Worm (Caenorhabditis elegans): ENCODE measurements around the gene fbxa-215.

DNA sequence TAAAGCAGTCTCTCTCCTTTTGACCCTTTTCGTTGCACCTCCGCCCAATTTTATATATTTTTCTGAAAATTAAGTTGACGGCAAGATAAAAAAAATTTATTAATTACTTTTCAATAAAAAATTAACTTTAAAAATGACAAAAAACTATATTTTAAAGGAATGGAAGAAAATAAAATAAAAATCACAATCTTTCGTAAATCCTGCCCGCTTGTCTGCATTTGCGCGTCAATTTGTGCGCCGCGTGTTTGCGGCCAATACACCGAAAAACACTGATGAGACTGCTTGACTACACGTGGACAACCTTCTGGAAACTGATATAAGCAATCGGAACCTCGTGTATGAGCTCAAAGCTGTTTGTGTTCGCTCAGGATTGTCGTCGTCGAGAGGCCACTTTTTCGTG lies 29.7 kb downstream of the fbxa-215 start, which contains the start of gene C08F11.7:
- TF ChIP-seq pha-4 (tag; optimal IDR thresholded peaks at IDR 0.05) (no peak), zag-1 (tag; optimal IDR thresholded peaks at IDR 0.05) (no peak), nhr-25 (tag; optimal IDR thresholded peaks at IDR 0.05) (no peak), nhr-23 (tag; optimal IDR thresholded peaks at IDR 0.05) (no peak), snpc-4 (tag; optimal IDR thresholded peaks at IDR 0.05) (no peak), unc-39 (tag; optimal IDR thresholded peaks at IDR 0.05) (no peak), nhr-76 (tag; optimal IDR thresholded peaks at IDR 0.05) (no peak), nhr-12 (tag; optimal IDR thresholded peaks at IDR 0.05) (no peak), ama-1 (optimal IDR thresholded peaks at IDR 0.05) (no peak), ceh-28 (tag; optimal IDR thresholded peaks at IDR 0.05) (no peak), elt-1 (tag; optimal IDR thresholded peaks at IDR 0.05) (no peak), egl-27 (tag; optimal IDR thresholded peaks at IDR 0.05) (no peak), fkh-2 (tag; optimal IDR thresholded peaks at IDR 0.05) (no peak), elt-3 (tag; optimal IDR thresholded peaks at IDR 0.05) (no peak)

Data from whole organism, L3 larva.